Worm (Caenorhabditis elegans) whole organism, L4/young adult: Measurements from ENCODE around the gene srj-18.

Experiments used
- W03F9.2 ChIP-seq: fragments of 150-350 bp; optimal IDR thresholded peaks from 2 replicates; lab custom pipeline; 2014; ENCODE audit warnings: missing biosample characterization, missing genetic modification characterization
- dao-5 ChIP-seq: sonication (generic microtip); optimal IDR thresholded peaks from 2 replicates; lab custom pipeline; 2016; ENCODE audit warnings: missing genotype, missing genetic modification characterization, moderate library complexity, missing compliant biosample characterization
- him-1 ChIP-seq: sonication (generic microtip); optimal IDR thresholded peaks from 2 replicates; lab custom pipeline; 2016; ENCODE audit warnings: missing genotype, missing genetic modification reagents, missing genetic modification characterization, missing compliant biosample characterization

srj-18 gene

DNA sequence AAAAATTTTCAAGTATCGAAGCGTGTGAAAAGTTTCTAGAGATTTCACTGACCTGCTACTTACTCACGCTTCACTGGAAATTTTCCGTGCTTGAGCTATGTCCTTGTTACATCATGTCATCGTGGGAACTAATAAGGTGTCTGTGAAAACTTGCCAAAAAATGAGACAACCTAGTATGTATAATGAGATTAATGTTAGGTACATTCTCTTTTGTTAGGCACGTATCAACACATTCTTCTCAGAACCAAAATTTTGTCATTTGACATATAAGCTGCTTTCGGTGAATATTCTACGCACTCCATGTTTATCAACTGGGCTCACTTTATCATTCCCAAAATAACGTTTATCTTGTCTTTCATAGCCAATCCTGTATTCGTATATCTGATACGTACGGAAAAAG is at the start of gene srj-18:
srj-18 (plus strand) TSS at position 301 of the 400 bp plus-strand sequence.
- TF ChIP-seq him-1 (tag; lab: Kevin White, UChicago), result no peak
- no peak for TF ChIP-seq W03F9.2
- no peak for TF ChIP-seq dao-5 (tag; lab: Kevin White, UChicago)

DNA sequence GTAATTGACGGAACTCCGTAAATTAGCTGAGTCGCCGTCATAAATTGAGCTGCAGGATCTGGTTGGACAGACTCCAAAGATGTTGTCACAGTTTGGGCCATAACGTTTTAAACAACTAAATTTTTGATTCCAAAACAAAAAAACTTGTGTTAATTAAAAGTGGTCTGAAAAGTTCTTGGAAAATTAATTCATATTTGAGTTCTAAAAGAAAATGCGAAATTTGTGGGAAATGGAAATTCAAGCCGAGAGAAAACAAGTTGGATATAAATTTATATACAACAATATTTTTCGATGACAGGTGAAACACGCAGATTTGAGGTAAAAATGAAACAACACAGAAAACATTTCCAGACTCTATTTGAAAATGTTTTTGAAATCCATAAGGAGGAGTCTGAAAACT is 48.9 kb upstream of the srj-18 start, which contains the start of gene srg-59:
srg-59 (minus strand) TSS at position 101 of the 400 bp plus-strand sequence.
- TF ChIP-seq W03F9.2 (no peak), dao-5 (tag; lab: Kevin White, UChicago) (no peak), him-1 (tag; lab: Kevin White, UChicago) (no peak)

ce11 chrV:2727101-2727500 is 47.0 kb upstream of the srj-18 start, which contains the start of gene str-13:
TSS of gene str-13 (minus strand) at chrV:2727201.
- no peak for TF ChIP-seq W03F9.2
- no peak for TF ChIP-seq him-1 (tag; lab: Kevin White, UChicago)
- TF ChIP-seq dao-5 (tag; lab: Kevin White, UChicago), result no peak

DNA sequence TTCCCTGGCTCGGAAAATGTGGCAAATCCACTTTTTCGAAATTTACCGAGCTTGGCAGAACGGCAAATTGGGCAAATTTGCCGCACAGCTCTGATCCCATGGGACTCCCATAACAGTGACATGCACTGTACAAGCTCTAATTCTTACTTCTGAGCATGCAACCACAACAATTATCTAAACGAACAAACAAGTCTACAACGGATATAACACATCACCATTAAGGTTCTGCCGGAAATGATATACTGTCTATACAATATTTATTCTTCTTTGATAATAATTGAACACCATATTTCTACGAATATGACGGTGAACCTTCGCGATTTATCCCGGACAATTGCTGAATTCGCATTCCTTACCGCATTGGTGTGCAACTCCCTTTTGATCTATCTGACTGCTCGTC is 45.9 kb upstream of the srj-18 start, which contains the start of gene str-33:
str-33 (plus strand) TSS at position 301 of the 400 bp plus-strand sequence.
- no peak for TF ChIP-seq dao-5 (tag; lab: Kevin White, UChicago)
- TF ChIP-seq him-1 (tag; lab: Kevin White, UChicago), result no peak
- TF ChIP-seq W03F9.2, result no peak

- TF ChIP-seq dao-5 (tag; lab: Kevin White, UChicago) (no peak), W03F9.2 (no peak), him-1 (tag; lab: Kevin White, UChicago) (no peak)
These were observed 43.2 kb upstream of the srj-18 start, which contains the start of gene dod-3 for ce11 chrV:2730784-2731480. TSS of gene dod-3 (minus strand) at chrV:2731098.

DNA sequence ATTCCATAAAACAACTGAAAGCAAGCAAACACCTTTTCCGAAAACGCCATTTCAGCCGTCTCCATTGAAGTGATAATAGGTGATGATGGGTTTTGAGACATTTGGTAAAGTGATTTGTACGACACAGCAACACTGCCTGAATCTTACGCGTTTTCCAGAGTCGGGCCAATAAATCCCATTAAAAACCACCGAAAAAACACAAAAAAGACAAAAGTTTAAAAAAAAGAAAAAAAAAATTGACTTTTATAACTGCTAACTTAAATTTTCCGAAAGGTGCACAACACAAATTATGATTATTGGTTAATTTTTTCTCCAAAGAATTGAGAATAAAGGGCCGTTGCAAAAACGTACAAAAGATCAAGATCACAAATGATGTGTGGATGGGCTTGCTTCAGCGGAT is 39.8 kb upstream of the srj-18 start, which contains the start of gene srg-57:
srg-57 (minus strand) TSS at position 101 of the 400 bp plus-strand sequence.
- no peak for TF ChIP-seq him-1 (tag; lab: Kevin White, UChicago)
- no peak for TF ChIP-seq dao-5 (tag; lab: Kevin White, UChicago)
- no peak for TF ChIP-seq W03F9.2

DNA sequence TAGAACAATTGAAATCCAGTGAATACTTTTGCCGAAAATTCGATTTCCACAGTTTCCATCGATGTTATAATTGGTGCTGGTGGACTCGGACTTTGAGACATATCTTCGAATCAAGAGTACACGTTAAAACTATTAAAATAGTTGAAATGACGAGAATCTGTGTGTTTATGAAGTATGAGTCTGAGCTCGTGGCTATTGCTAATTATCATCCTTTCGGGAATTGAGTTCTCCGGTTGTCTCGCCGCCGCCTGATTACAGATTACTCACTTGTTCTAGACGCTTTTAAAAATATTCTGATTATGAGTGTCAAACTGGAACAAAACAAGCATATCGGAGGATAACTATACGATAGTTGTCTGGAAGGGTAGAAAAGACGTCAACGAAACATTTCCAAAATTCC is 36.0 kb upstream of the srj-18 start, which contains the start of gene srg-56:
srg-56 (minus strand) TSS at position 101 of the 400 bp plus-strand sequence.
- TF ChIP-seq him-1 (tag; lab: Kevin White, UChicago) (no peak), W03F9.2 (no peak), dao-5 (tag; lab: Kevin White, UChicago) (no peak)

ce11 chrV:2739607-2740006 is 34.5 kb upstream of the srj-18 start:
- TF ChIP-seq dao-5 (tag; lab: Kevin White, UChicago), result no peak
- no peak for TF ChIP-seq him-1 (tag; lab: Kevin White, UChicago)
- TF ChIP-seq W03F9.2, result no peak

- TF ChIP-seq him-1 (tag; lab: Kevin White, UChicago) (no peak), dao-5 (tag; lab: Kevin White, UChicago) (no peak), W03F9.2 (no peak)
These were observed 33.9 kb upstream of the srj-18 start, which contains the start of gene srg-61 for ce11 chrV:2740228-2740627. TSS of gene srg-61 (minus strand) at chrV:2740328.

DNA sequence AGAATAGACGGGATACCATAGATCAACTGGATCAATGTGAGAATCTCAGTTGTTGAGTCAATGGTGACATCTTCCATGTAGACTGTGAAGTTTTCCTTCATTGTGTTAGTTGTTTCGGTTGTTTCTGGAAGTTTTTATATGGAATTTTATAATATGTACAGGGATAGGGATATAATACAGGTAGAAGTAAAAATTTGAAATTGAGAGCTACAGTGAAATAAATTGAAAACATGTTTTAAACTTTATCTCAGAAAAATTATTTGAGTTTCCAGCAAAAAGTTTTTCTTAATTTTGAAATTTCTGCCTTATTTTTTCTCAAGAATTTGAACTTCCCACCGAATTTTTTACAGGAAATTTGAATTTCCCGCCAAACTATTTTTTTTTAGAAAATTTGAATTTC is 31.8 kb upstream of the srj-18 start, which contains the start of gene srg-62:
srg-62 (minus strand) TSS at position 101 of the 400 bp plus-strand sequence.
- TF ChIP-seq dao-5 (tag; lab: Kevin White, UChicago) (no peak), him-1 (tag; lab: Kevin White, UChicago) (no peak), W03F9.2 (no peak)

DNA sequence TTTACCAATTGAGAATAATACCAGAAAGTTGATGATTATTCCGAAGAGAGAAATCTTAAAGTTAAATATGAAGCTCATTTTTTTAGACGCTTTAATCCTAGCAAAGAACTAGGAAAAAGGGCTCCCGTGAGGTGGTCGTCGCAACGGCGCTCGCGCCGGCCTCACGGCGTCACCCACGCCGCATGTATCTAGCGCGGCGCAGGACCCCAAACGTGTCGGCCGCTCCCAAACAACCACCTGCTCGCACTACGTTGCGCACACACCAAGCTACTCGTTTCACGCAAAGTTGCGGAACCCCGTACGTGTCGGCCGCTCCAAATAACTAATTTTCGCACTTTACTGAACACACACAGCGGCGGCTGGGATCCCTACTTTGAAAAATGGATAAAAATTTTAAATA is 27.7 kb upstream of the srj-18 start:
- TF ChIP-seq W03F9.2 (no peak), him-1 (tag; lab: Kevin White, UChicago) (no peak), dao-5 (tag; lab: Kevin White, UChicago) (no peak)

ce11 chrV:2750006-2750405 is 24.1 kb upstream of the srj-18 start, which contains the start of gene srx-24:
TSS of gene srx-24 (minus strand) at chrV:2750106.
- TF ChIP-seq him-1 (tag; lab: Kevin White, UChicago), result no peak
- TF ChIP-seq W03F9.2, result no peak
- no peak for TF ChIP-seq dao-5 (tag; lab: Kevin White, UChicago)

DNA sequence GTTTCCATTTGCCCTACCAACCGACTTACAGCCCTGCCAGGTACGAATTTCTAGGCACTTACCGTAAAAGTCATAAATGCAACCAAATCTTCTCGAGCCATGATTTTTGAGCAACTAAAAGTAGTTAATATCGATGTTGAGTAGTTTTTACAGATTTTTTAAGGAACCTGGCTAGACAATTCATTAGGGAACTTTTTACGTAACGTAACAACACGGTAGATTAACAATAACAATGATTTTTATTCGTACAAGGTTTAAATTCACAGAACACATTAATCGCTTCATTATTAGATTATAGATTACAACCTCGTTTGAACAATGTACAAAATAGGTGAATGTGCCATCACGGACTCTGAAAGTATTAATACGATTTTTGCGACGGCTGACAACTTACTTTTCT is 21.1 kb upstream of the srj-18 start, which contains the start of gene srx-26:
srx-26 (minus strand) TSS at position 101 of the 400 bp plus-strand sequence.
- TF ChIP-seq W03F9.2 (no peak), dao-5 (tag; lab: Kevin White, UChicago) (no peak), him-1 (tag; lab: Kevin White, UChicago) (no peak)

- TF ChIP-seq dao-5 (tag; lab: Kevin White, UChicago), result no peak
- no peak for TF ChIP-seq him-1 (tag; lab: Kevin White, UChicago)
- TF ChIP-seq W03F9.2, result no peak
These were observed 16.8 kb upstream of the srj-18 start, which contains the start of gene srx-28 for ce11 chrV:2757226-2757893. TSS of gene srx-28 (minus strand) at chrV:2757276.
